Worm (Caenorhabditis elegans): ENCODE measurements around the gene F53A2.1.

F53A2.1 gene

DNA sequence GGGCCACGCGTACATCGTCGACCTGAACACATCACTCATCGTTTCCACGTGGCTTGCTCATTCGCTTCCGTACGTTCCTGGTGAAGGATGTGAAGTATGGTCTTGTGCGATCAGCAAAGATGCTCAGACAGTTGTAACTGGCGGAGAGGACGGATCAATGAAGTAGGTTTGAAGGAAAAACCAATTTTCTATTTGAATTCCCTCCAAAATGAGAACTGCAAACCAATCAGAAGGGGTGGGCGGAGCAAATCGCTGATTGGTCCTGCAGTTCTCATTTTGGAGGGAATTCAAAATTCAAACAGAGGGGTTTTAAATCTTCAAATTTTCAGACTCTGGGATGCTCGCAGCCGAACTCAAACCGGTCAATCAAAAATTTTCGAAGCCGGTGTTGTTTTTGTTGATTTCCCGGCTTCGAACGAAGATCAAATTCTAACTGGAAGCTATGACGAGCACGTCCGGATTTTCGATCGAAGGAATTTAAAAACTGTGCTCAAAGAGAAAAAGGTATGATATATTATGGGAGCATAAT lies 7.2 kb downstream of the F53A2.1 start:
- TF ChIP-seq nhr-111 (GFP tag; optimal IDR thresholded peaks at IDR 0.05) = no peak
- peak; percentile 95 for TF ChIP-seq aha-1 (tag)
- no peak for TF ChIP-seq Y48G9A.11 (GFP tag; IDR thresholded peaks at IDR 0.05)
- TF ChIP-seq daf-8 (GFP tag; IDR thresholded peaks at IDR 0.05) = no peak
- no peak for TF ChIP-seq ceh-28 (tag; optimal IDR thresholded peaks at IDR 0.05)
- no peak for TF ChIP-seq sdz-12 (GFP tag; optimal IDR thresholded peaks at IDR 0.05)

DNA sequence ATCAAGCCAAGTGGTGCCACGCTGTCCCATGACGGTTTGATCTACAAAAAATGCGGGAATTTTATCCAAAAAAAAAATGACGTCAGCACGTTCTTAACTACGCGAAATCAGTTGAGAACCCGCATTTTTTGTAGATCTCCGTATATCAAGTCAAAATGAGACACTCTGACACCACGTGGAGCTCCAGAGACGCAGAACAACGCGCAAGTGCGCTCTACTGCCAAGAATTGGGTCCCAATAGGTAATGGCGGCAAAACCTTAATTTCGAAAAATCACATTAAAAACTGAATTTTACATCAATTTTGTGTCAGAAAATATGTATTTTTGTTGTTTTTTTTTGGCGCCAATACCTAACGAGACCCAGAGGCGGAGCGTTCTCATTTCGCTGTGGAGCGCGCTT lies 7.7 kb downstream of the F53A2.1 start:
- no peak for TF ChIP-seq ceh-28 (tag; optimal IDR thresholded peaks at IDR 0.05)
- TF ChIP-seq D1046.2 (GFP tag; IDR thresholded peaks at IDR 0.05) = 0 out of 2 replicates have a peak, but pooled peaks have one; percentile 9

DNA sequence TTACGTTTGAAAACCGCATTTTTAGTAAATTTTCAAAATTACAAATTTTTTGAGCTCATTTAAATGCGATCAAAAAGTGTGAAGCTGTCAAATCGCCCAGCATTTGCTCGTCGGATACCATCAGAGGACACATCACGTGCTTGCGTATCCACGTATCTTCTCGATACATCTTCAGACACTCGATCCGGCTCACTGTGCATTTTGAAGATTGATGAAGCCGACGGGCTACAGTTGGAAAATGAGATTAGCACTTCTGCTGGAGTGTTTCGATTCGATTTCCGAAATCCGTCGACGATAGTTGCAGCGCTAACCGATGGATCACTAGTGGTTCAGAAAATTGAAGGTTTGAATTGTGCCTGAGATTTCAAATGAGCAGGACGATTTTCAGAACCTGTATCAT lies 9.6 kb downstream of the F53A2.1 start, which contains the start of gene dph-7:
TSS of gene dph-7 (plus strand) at position 53 of the 400 bp plus-strand sequence.
- TF ChIP-seq T26A8.4 (GFP tag; IDR thresholded peaks at IDR 0.05) (no peak), unc-62 (GFP tag; optimal IDR thresholded peaks at IDR 0.05 in 1 of 2) (peak in 1 of 2 experiments; percentile 91), unc-62 (tag; optimal IDR thresholded peaks at IDR 0.05) (no peak)

DNA sequence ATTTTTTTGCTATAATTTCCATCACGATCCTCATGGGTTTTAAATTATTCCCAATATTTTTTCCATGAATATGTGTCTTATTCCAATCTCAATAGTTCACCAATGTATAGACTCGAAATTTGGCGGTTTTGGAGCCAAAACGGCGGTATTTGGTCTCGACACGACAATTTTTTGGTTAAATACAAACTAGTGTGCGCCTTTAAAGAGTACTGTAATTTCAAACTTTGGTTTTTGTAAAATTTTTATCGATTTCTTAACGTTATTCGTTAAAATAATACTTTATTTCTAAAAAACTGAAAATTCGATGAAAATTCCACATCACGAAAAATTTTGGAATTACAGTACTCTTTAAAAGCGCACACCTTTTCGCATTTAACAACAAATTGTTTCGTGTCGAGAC lies 10.0 kb downstream of the F53A2.1 start:
- no peak for TF ChIP-seq dmd-6 (GFP tag; IDR thresholded peaks at IDR 0.05)
- no peak for TF ChIP-seq Y105C5A.15 (GFP tag; IDR thresholded peaks at IDR 0.05)
- no peak for TF ChIP-seq sdz-12 (GFP tag; optimal IDR thresholded peaks at IDR 0.05)
- no peak for TF ChIP-seq tra-1 (GFP tag; IDR thresholded peaks at IDR 0.05)
- TF ChIP-seq lir-3 (tag; optimal IDR thresholded peaks at IDR 0.05) = no peak
- no peak for TF ChIP-seq D1046.2 (GFP tag; IDR thresholded peaks at IDR 0.05)
- no peak for TF ChIP-seq lim-7 (GFP tag; IDR thresholded peaks at IDR 0.05)
- no peak for TF ChIP-seq fos-1 (tag; optimal IDR thresholded peaks at IDR 0.05)

DNA sequence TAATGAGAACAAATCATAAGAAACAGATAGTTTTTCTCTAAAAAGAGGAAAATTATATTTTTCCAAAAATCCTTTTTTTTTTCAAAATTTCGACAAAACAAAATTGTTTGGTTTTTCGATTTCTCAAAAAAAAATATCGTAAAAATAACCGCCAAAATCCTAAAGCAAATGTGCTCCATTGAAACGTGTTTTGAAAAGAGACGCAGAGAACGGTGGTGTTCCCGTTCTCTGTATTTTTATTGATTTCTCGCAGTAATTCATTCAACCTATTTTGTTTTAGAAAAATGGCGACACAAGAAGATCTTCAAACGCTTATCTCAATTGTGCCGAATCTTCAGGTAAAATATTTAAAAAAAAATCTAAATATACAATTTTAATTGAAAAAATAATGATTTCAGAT lies 10.9 kb downstream of the F53A2.1 start, which contains the start of gene Y43F4B.10:
TSS of gene Y43F4B.10 (plus strand) at position 281 of the 400 bp plus-strand sequence.
- TF ChIP-seq daf-12 (tag; optimal IDR thresholded peaks at IDR 0.05) (no peak), saeg-2 (GFP tag; IDR thresholded peaks at IDR 0.05) (no peak), mep-1 (tag; optimal IDR thresholded peaks at IDR 0.05) (peak; percentile 7), dmd-6 (GFP tag; IDR thresholded peaks at IDR 0.05) (no peak), nhr-41 (GFP tag; IDR thresholded peaks at IDR 0.05) (no peak), F44E2.7 (GFP tag; IDR thresholded peaks at IDR 0.05) (no peak), nhr-42 (GFP tag; IDR thresholded peaks at IDR 0.05) (no peak), dve-1 (tag; optimal IDR thresholded peaks at IDR 0.05; ENCODE audit: insufficient read depth) (peak; percentile 8), mdt-29 (GFP tag; IDR thresholded peaks at IDR 0.05) (no peak), F49E8.2 (tag; optimal IDR thresholded peaks at IDR 0.05; ENCODE audit: borderline replicate concordance) (no peak), ceh-32 (tag; optimal IDR thresholded peaks at IDR 0.05; ENCODE audit: poor library complexity) (no peak), mxl-3 (GFP tag; optimal IDR thresholded peaks at IDR 0.05) (no peak), lin-39 (tag; optimal IDR thresholded peaks at IDR 0.05) (no peak), hlh-30 (tag; optimal IDR thresholded peaks at IDR 0.05; ENCODE audit: insufficient read depth) (peak; percentile 27), lsy-2 (tag; optimal IDR thresholded peaks at IDR 0.05) (peak in 1 of 2 experiments; percentile 55), unc-39 (tag; optimal IDR thresholded peaks at IDR 0.05) (no peak), mxl-2 (GFP tag; conservative IDR thresholded peaks at IDR 0.05) (no peak), arid-1 (GFP tag; conservative IDR thresholded peaks at IDR 0.05) (no peak), zfp-3 (GFP tag; conservative IDR thresholded peaks at IDR 0.05) (no peak), lin-38 (GFP tag; IDR thresholded peaks at IDR 0.05) (peak; percentile 65), zag-1 (tag; optimal IDR thresholded peaks at IDR 0.05) (no peak), mdl-1 (tag; optimal IDR thresholded peaks at IDR 0.05) (no peak), dpl-1 (GFP tag; optimal IDR thresholded peaks at IDR 0.05) (peak; percentile 54), vab-7 (GFP tag; IDR thresholded peaks at IDR 0.05) (no peak), nhr-28 (tag; optimal IDR thresholded peaks at IDR 0.05) (peak; percentile 11), nhr-6 (tag; optimal IDR thresholded peaks at IDR 0.05) (no peak), nhr-10 (tag; optimal IDR thresholded peaks at IDR 0.05) (no peak), ceh-44 (GFP tag; IDR thresholded peaks at IDR 0.05) (no peak), Y48G9A.11 (GFP tag; IDR thresholded peaks at IDR 0.05) (no peak)

All from whole organism, L4 larva.